Worm (Caenorhabditis elegans) whole organism, late embryonic: ENCODE results near the gene F26F4.12.
A peak's percentile ranks its signal among the peaks of the same experiment; 100 is the strongest.

Experiments used
- C08G9.2 ChIP-seq: sonication (generic microtip); optimal IDR thresholded peaks from 2 replicates; lab custom pipeline; 2016; ENCODE audit warnings: mild to moderate bottlenecking, missing genetic modification characterization, moderate library complexity, missing compliant biosample characterization
- C38D4.7 ChIP-seq: fragments of 200-800 bp; sonication (Bioruptor generic); optimal IDR thresholded peaks from 2 replicates; lab custom pipeline; 2018; ENCODE audit warnings: mild to moderate bottlenecking, missing genetic modification characterization, moderate library complexity, missing compliant biosample characterization
- F13H6.1 ChIP-seq: sonication (generic microtip); optimal IDR thresholded peaks from 2 replicates; lab custom pipeline; 2016; ENCODE audit warnings: missing genetic modification characterization, missing compliant biosample characterization
- K02D7.2 ChIP-seq: sonication (generic microtip); optimal IDR thresholded peaks from 2 replicates; lab custom pipeline; 2017; ENCODE audit warnings: mild to moderate bottlenecking, missing genetic modification characterization, missing compliant biosample characterization
- T23F11.4 ChIP-seq: fragments of 200-800 bp; sonication (Bioruptor generic); optimal IDR thresholded peaks from 2 replicates; lab custom pipeline; 2018; ENCODE audit warnings: mild to moderate bottlenecking, missing genetic modification characterization, missing compliant biosample characterization
- ceh-18 ChIP-seq: sonication (generic microtip); optimal IDR thresholded peaks from 2 replicates; lab custom pipeline; 2016; ENCODE audit warnings: missing genetic modification characterization, missing compliant biosample characterization
- ceh-19 ChIP-seq: fragments of 200-800 bp; sonication (Bioruptor generic); optimal IDR thresholded peaks from 2 replicates; lab custom pipeline; 2018; ENCODE audit warnings: mild to moderate bottlenecking, missing genetic modification characterization, missing compliant biosample characterization
- ceh-2 ChIP-seq: sonication (generic microtip); optimal IDR thresholded peaks from 2 replicates; lab custom pipeline; 2016; ENCODE audit warnings: missing genotype, missing genetic modification characterization, missing compliant biosample characterization
- ceh-30 ChIP-seq: fragments of 150-350 bp; optimal IDR thresholded peaks from 2 replicates; lab custom pipeline; 2014; ENCODE audit warnings: missing biosample characterization, missing genetic modification characterization
- ceh-31 ChIP-seq: sonication (generic microtip); optimal IDR thresholded peaks from 2 replicates; lab custom pipeline; 2016; ENCODE audit warnings: missing genetic modification characterization, missing compliant biosample characterization
- ceh-34 ChIP-seq: sonication (generic microtip); optimal IDR thresholded peaks from 2 replicates; lab custom pipeline; 2016; ENCODE audit warnings: mild to moderate bottlenecking, missing genetic modification characterization, missing compliant biosample characterization
- ceh-45 ChIP-seq: fragments of 200-800 bp; sonication (Bioruptor generic); IDR thresholded peaks from 2 replicates; pipeline ENCODE4 v1.3.6; 2022; ENCODE audit warnings: missing genetic modification reagents, missing genetic modification characterization, missing compliant biosample characterization
- ceh-48 ChIP-seq: sonication (generic microtip); optimal IDR thresholded peaks from 2 replicates; lab custom pipeline; 2016; ENCODE audit warnings: missing genetic modification characterization, inconsistent platforms, missing compliant biosample characterization
- che-1 ChIP-seq: sonication (generic microtip); optimal IDR thresholded peaks from 2 replicates; lab custom pipeline; 2016; ENCODE audit warnings: mild to moderate bottlenecking, missing genetic modification characterization, missing compliant biosample characterization
- elt-4 ChIP-seq: sonication (generic microtip); optimal IDR thresholded peaks from 2 replicates; lab custom pipeline; 2016; ENCODE audit warnings: missing genetic modification characterization, missing compliant biosample characterization
- ets-4 ChIP-seq: sonication (generic microtip); optimal IDR thresholded peaks from 2 replicates; lab custom pipeline; 2016; ENCODE audit warnings: missing genetic modification characterization, missing compliant biosample characterization
- eyg-1 ChIP-seq: sonication (generic microtip); optimal IDR thresholded peaks from 2 replicates; lab custom pipeline; 2016; ENCODE audit warnings: missing genotype, missing genetic modification characterization, missing compliant biosample characterization
- fkh-10 ChIP-seq: fragments of 150-350 bp; optimal IDR thresholded peaks from 2 replicates; lab custom pipeline; 2014; ENCODE audit warnings: missing biosample characterization, missing genetic modification reagents, missing genetic modification characterization
- fkh-6 ChIP-seq: sonication (generic microtip); optimal IDR thresholded peaks from 2 replicates; lab custom pipeline; 2016; ENCODE audit warnings: missing genetic modification characterization, missing compliant biosample characterization
- hlh-13 ChIP-seq: fragments of 200-800 bp; sonication (Bioruptor generic); optimal IDR thresholded peaks from 2 replicates; lab custom pipeline; 2018; ENCODE audit warnings: mild to moderate bottlenecking, missing genetic modification characterization, missing compliant biosample characterization
- hlh-30 ChIP-seq: sonication (generic microtip); optimal IDR thresholded peaks from 2 replicates; lab custom pipeline; 2017; ENCODE audit warnings: antibody characterized with exemption, missing genetic modification characterization, missing compliant biosample characterization; ENCODE audit not compliant: insufficient read depth
- lin-11 ChIP-seq: fragments of 200-800 bp; sonication (Bioruptor generic); optimal IDR thresholded peaks from 2 replicates; lab custom pipeline; 2018; ENCODE audit warnings: mild to moderate bottlenecking, missing genetic modification characterization, missing compliant biosample characterization
- madf-2 ChIP-seq: sonication (generic microtip); optimal IDR thresholded peaks from 2 replicates; lab custom pipeline; 2017; ENCODE audit warnings: missing genetic modification characterization, missing compliant biosample characterization
- mec-3 ChIP-seq: sonication (generic microtip); optimal IDR thresholded peaks from 2 replicates; lab custom pipeline; 2016; ENCODE audit warnings: borderline replicate concordance, missing genetic modification characterization, missing compliant biosample characterization
- nfya-1 ChIP-seq: sonication (generic microtip); optimal IDR thresholded peaks from 2 replicates; lab custom pipeline; 2017; ENCODE audit warnings: missing genetic modification characterization, mild to moderate bottlenecking, missing compliant biosample characterization, antibody characterized with exemption, moderate library complexity
- npax-4 ChIP-seq: sonication (generic microtip); optimal IDR thresholded peaks from 2 replicates; lab custom pipeline; 2016; ENCODE audit warnings: missing genetic modification characterization, missing compliant biosample characterization
- pax-1 ChIP-seq: fragments of 150-350 bp; optimal IDR thresholded peaks from 2 replicates; lab custom pipeline; 2014; ENCODE audit warnings: missing biosample characterization, missing genetic modification characterization
- pha-4 ChIP-seq: fragments of 150-350 bp; optimal IDR thresholded peaks from 2 replicates; lab custom pipeline; 2018; ENCODE audit warnings: missing biosample characterization, missing genetic modification reagents, missing genetic modification characterization
- pros-1 ChIP-seq: fragments of 150-350 bp; optimal IDR thresholded peaks from 2 replicates; lab custom pipeline; 2014; ENCODE audit warnings: missing biosample characterization, missing genetic modification reagents, missing genetic modification characterization
- rnt-1 ChIP-seq: sonication (generic microtip); optimal IDR thresholded peaks from 2 replicates; lab custom pipeline; 2016; ENCODE audit warnings: missing genetic modification characterization, missing compliant biosample characterization
- sdc-2 ChIP-seq: sonication (generic microtip); optimal IDR thresholded peaks from 2 replicates; lab custom pipeline; 2016; ENCODE audit warnings: missing genotype, missing genetic modification characterization, missing compliant biosample characterization
- sox-4 ChIP-seq: sonication (generic microtip); optimal IDR thresholded peaks from 2 replicates; lab custom pipeline; 2017; ENCODE audit warnings: mild to moderate bottlenecking, missing genetic modification characterization, inconsistent platforms, missing compliant biosample characterization
- tbx-2 ChIP-seq: sonication (generic microtip); optimal IDR thresholded peaks from 2 replicates; lab custom pipeline; 2016; ENCODE audit warnings: missing genetic modification characterization, missing compliant biosample characterization
- ttx-3 ChIP-seq: sonication (generic microtip); optimal IDR thresholded peaks from 2 replicates; lab custom pipeline; 2016; ENCODE audit warnings: missing genetic modification reagents, missing genetic modification characterization, missing compliant biosample characterization
- unc-3 ChIP-seq, 2 experiments: fragments of 200-800 bp in 1 of 2; sonication (Bioruptor generic) in 1 of 2; sonication (generic microtip) in 1 of 2; conservative IDR thresholded peaks in 1 of 2; optimal IDR thresholded peaks in 1 of 2; 2 replicates each; pipeline versions ENCODE4 v1.3.6 to Lab custom; 2016 to 2022; ENCODE audit warnings: missing compliant biosample characterization in 2 of 2, missing genetic modification characterization in 2 of 2, missing genetic modification reagents in 1 of 2
- unc-42 ChIP-seq: sonication (generic microtip); optimal IDR thresholded peaks from 2 replicates; lab custom pipeline; 2016; ENCODE audit warnings: missing genotype, missing genetic modification characterization, missing compliant biosample characterization
- unc-55 ChIP-seq: sonication (generic microtip); optimal IDR thresholded peaks from 2 replicates; lab custom pipeline; 2017; ENCODE audit warnings: missing biosample characterization, missing genetic modification reagents, missing genetic modification characterization
- unc-86 ChIP-seq: sonication (generic microtip); optimal IDR thresholded peaks from 2 replicates; lab custom pipeline; 2016; ENCODE audit warnings: missing genetic modification characterization, missing compliant biosample characterization
- zip-5 ChIP-seq: sonication (generic microtip); optimal IDR thresholded peaks from 2 replicates; lab custom pipeline; 2016; ENCODE audit warnings: missing genetic modification characterization, missing compliant biosample characterization
- ztf-16 ChIP-seq: sonication (generic microtip); optimal IDR thresholded peaks from 2 replicates; lab custom pipeline; 2017; ENCODE audit warnings: missing genetic modification characterization, missing compliant biosample characterization

The F26F4.12 gene

ce11 chrIII:4909938-4910337, at the start of gene F26F4.12:
Gene F26F4.12, minus strand, starts transcription at chrIII:4910038.
- TF ChIP-seq unc-86 (tag; lab: Kevin White, UChicago) (no peak), ztf-16 (no peak), ceh-45 (GFP tag; lab: Robert Waterston, UW) (no peak), madf-2 (tag; lab: Kevin White, UChicago) (no peak), elt-4 (no peak), eyg-1 (no peak), zip-5 (tag; lab: Kevin White, UChicago) (no peak), ceh-18 (no peak), mec-3 (tag; lab: Kevin White, UChicago) (no peak), fkh-10 (no peak)

ce11 chrIII:4956566-4956965, 46.7 kb upstream of the F26F4.12 start, which contains the start of gene C26E6.1:
Gene C26E6.1, plus strand, starts transcription at chrIII:4956866.
- TF ChIP-seq hlh-13 (GFP tag; lab: Kevin White, UChicago) (no peak), ceh-45 (GFP tag; lab: Robert Waterston, UW) (no peak), unc-55 (GFP tag; lab: Kevin White, UChicago) (no peak), npax-4 (tag; lab: Kevin White, UChicago) (no peak), tbx-2 (tag; lab: Kevin White, UChicago) (no peak), ceh-30 (tag; lab: Kevin White, UChicago) (no peak), che-1 (no peak), sdc-2 (tag; lab: Kevin White, UChicago) (no peak), ceh-18 (no peak), ceh-31 (no peak)

- TF ChIP-seq unc-86 (tag; lab: Kevin White, UChicago) (no peak), nfya-1 (tag; lab: Kevin White, UChicago) (peak; percentile 90)
- TF ChIP-seq, all 69 proteins: peak for 1
These were observed 43.1 kb upstream of the F26F4.12 start for ce11 chrIII:4952970-4953369.

- TF ChIP-seq unc-42 (tag; lab: Kevin White, UChicago) = no peak
- no peak for TF ChIP-seq K02D7.2 (tag; lab: Kevin White, UChicago)
- TF ChIP-seq C08G9.2 (tag; lab: Kevin White, UChicago) = no peak
- TF ChIP-seq hlh-30 (tag; lab: Kevin White, UChicago) = no peak
- TF ChIP-seq fkh-6 (tag; lab: Kevin White, UChicago) = no peak
- no peak for TF ChIP-seq sox-4 (tag; lab: Kevin White, UChicago)
- TF ChIP-seq, all 69 proteins: peak for 0
These were observed 42.0 kb upstream of the F26F4.12 start, which contains the start of gene flh-2 for ce11 chrIII:4951824-4952223. Gene flh-2, plus strand, starts transcription at chrIII:4952124.

- TF ChIP-seq C38D4.7 = no peak
- TF ChIP-seq elt-4 = peak; percentile 20
These were observed 41.4 kb upstream of the F26F4.12 start for ce11 chrIII:4951210-4951609.

- TF ChIP-seq pax-1 = no peak
- no peak for TF ChIP-seq C08G9.2 (tag; lab: Kevin White, UChicago)
- no peak for TF ChIP-seq unc-3 (GFP tag; conservative IDR thresholded peaks at IDR 0.05; lab: Robert Waterston, UW)
- no peak for TF ChIP-seq unc-3 (tag; optimal IDR thresholded peaks at IDR 0.05; lab: Kevin White, UChicago)
- TF ChIP-seq pha-4 (tag; lab: Kevin White, UChicago) = no peak
- no peak for TF ChIP-seq hlh-13 (GFP tag; lab: Kevin White, UChicago)
- no peak for TF ChIP-seq unc-42 (tag; lab: Kevin White, UChicago)
- TF ChIP-seq sox-4 (tag; lab: Kevin White, UChicago) = no peak
These were observed 40.5 kb upstream of the F26F4.12 start for ce11 chrIII:4950345-4950744.

- TF ChIP-seq sdc-2 (tag; lab: Kevin White, UChicago) (peak; percentile 49), ets-4 (peak; percentile 27), F13H6.1 (tag; lab: Kevin White, UChicago) (peak; percentile 47), ttx-3 (tag; lab: Kevin White, UChicago) (no peak), rnt-1 (tag; lab: Kevin White, UChicago) (peak; percentile 23), C08G9.2 (tag; lab: Kevin White, UChicago) (peak; percentile 42), tbx-2 (tag; lab: Kevin White, UChicago) (peak; percentile 41), ceh-48 (tag; lab: Kevin White, UChicago) (no peak), lin-11 (tag; lab: Kevin White, UChicago) (no peak), hlh-30 (tag; lab: Kevin White, UChicago) (peak; percentile 23), T23F11.4 (GFP tag; lab: Kevin White, UChicago) (peak; percentile 43), ceh-31 (peak; percentile 50), ceh-34 (tag; lab: Kevin White, UChicago) (peak; percentile 49), pros-1 (peak; percentile 30), ceh-2 (no peak), ceh-19 (GFP tag; lab: Kevin White, UChicago) (peak; percentile 17), nfya-1 (tag; lab: Kevin White, UChicago) (peak; percentile 11)
These were observed 38.8 kb upstream of the F26F4.12 start for ce11 chrIII:4948631-4949030.
